Worm (Caenorhabditis elegans): ENCODE results near the gene C09F5.1.

Gene C09F5.1

ce11 chrIII:651587-651986 is 6.9 kb upstream of the C09F5.1 start:
- TF ChIP-seq syd-9 (tag; optimal IDR thresholded peaks at IDR 0.05) (no peak), elt-2 (tag; optimal IDR thresholded peaks at IDR 0.05) (peak; percentile 16), ceh-45 (GFP tag; IDR thresholded peaks at IDR 0.05) (no peak)

- TF ChIP-seq hlh-30 (tag; optimal IDR thresholded peaks at IDR 0.05; ENCODE audit: insufficient read depth) (peak; percentile 4), ceh-31 (tag; optimal IDR thresholded peaks at IDR 0.05) (no peak), hlh-8 (tag; optimal IDR thresholded peaks at IDR 0.05) (no peak), elt-4 (tag; optimal IDR thresholded peaks at IDR 0.05) (no peak), pqm-1 (tag; optimal IDR thresholded peaks at IDR 0.05) (no peak), ref-2 (tag; optimal IDR thresholded peaks at IDR 0.05) (peak; percentile 22)
Measured at ce11 chrIII:654365-654764, 4.1 kb upstream of the C09F5.1 start.

DNA sequence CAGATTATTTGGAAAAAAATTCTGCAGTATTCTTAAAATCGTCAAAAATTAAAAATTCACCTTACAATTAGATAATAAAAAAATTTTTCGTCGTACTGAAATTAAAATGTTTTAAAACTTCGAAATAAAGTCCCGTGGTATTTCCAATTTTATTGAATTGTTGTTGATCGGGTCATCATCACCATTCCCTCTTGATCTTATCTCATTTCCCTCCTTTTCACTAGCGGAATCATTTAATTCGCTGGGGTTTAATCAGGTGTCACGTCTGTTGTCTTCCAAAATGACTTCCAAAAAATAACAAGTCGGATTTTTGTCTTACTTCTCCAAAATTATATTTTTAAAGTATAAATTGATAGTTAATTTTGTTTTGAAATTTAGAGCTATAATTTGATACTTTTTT is 1.8 kb upstream of the C09F5.1 start:
- no peak for TF ChIP-seq ceh-34 (tag; optimal IDR thresholded peaks at IDR 0.05)
- no peak for TF ChIP-seq pha-2 (tag; optimal IDR thresholded peaks at IDR 0.05)
- TF ChIP-seq unc-42 (tag; optimal IDR thresholded peaks at IDR 0.05): no peak
- TF ChIP-seq ceh-14 (tag; optimal IDR thresholded peaks at IDR 0.05): no peak
- TF ChIP-seq npax-4 (tag; optimal IDR thresholded peaks at IDR 0.05): no peak
- no peak for TF ChIP-seq ceh-2 (tag; optimal IDR thresholded peaks at IDR 0.05)
- TF ChIP-seq hlh-13 (GFP tag; optimal IDR thresholded peaks at IDR 0.05): no peak
- no peak for TF ChIP-seq ztf-16 (tag; optimal IDR thresholded peaks at IDR 0.05)
- no peak for TF ChIP-seq unc-55 (GFP tag; optimal IDR thresholded peaks at IDR 0.05)
- TF ChIP-seq elt-4 (tag; optimal IDR thresholded peaks at IDR 0.05): no peak
- TF ChIP-seq che-1 (tag; optimal IDR thresholded peaks at IDR 0.05): no peak

DNA sequence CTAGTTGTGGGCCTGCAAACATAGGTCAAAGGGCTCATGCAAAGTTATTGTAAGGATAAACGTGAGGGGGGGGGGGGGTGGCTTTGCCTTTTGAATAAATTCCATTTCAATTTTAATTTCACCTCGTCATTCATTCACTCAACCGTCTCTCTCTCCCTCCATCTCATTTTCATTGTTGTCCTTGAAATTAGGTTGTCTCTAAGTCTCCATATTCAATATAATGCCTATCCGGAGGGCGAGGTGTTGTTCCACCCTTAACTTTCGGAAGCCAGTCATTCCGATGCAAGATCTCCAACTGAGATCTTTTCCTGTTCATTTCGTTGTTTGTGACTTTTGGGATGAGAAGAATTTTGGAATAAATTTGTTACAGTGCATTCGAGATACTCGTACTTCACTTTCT is 1.3 kb upstream of the C09F5.1 start:
- TF ChIP-seq ceh-9 (tag; optimal IDR thresholded peaks at IDR 0.05) (no peak), elt-4 (tag; optimal IDR thresholded peaks at IDR 0.05) (no peak), unc-42 (tag; optimal IDR thresholded peaks at IDR 0.05) (peak; percentile 6), ceh-18 (tag; optimal IDR thresholded peaks at IDR 0.05) (no peak)

- TF ChIP-seq ceh-2 (tag; optimal IDR thresholded peaks at IDR 0.05) (no peak), Y22D7AL.16 (tag; optimal IDR thresholded peaks at IDR 0.05) (no peak), pha-4 (tag; optimal IDR thresholded peaks at IDR 0.05) (no peak), fkh-10 (GFP tag; optimal IDR thresholded peaks at IDR 0.05) (no peak), C38D4.7 (GFP tag; optimal IDR thresholded peaks at IDR 0.05) (no peak), ceh-31 (tag; optimal IDR thresholded peaks at IDR 0.05) (no peak), elt-2 (tag; optimal IDR thresholded peaks at IDR 0.05) (no peak), rnt-1 (tag; optimal IDR thresholded peaks at IDR 0.05) (no peak), K02D7.2 (tag; optimal IDR thresholded peaks at IDR 0.05) (no peak), pha-2 (tag; optimal IDR thresholded peaks at IDR 0.05) (no peak), sox-2 (GFP tag; IDR thresholded peaks at IDR 0.05) (no peak), dmd-4 (tag; optimal IDR thresholded peaks at IDR 0.05; ENCODE audit: borderline replicate concordance) (no peak), ztf-16 (tag; optimal IDR thresholded peaks at IDR 0.05) (no peak), ceh-45 (GFP tag; IDR thresholded peaks at IDR 0.05) (no peak), pag-3 (tag; optimal IDR thresholded peaks at IDR 0.05; ENCODE audit: borderline replicate concordance) (no peak), K09A11.1 (tag; optimal IDR thresholded peaks at IDR 0.05; ENCODE audit: insufficient read depth) (no peak), unc-3 (GFP tag; conservative IDR thresholded peaks at IDR 0.05) (peak; percentile 92), unc-3 (tag; optimal IDR thresholded peaks at IDR 0.05) (peak; percentile 98), F13H6.1 (tag; optimal IDR thresholded peaks at IDR 0.05) (no peak), nhr-11 (tag; optimal IDR thresholded peaks at IDR 0.05) (no peak), T23F11.4 (GFP tag; optimal IDR thresholded peaks at IDR 0.05) (no peak), pros-1 (tag; optimal IDR thresholded peaks at IDR 0.05) (no peak), ceh-14 (tag; optimal IDR thresholded peaks at IDR 0.05) (peak; percentile 9), tbx-2 (tag; optimal IDR thresholded peaks at IDR 0.05) (no peak), ceh-18 (tag; optimal IDR thresholded peaks at IDR 0.05) (no peak), ama-1 (optimal IDR thresholded peaks at IDR 0.05) (no peak), C08G9.2 (tag; optimal IDR thresholded peaks at IDR 0.05) (no peak), unc-42 (tag; optimal IDR thresholded peaks at IDR 0.05) (peak; percentile 8)
Measured at ce11 chrIII:665173-665757, 6.8 kb downstream of the C09F5.1 start, which contains the start of gene C09F5.3. TSS of gene C09F5.3 (minus strand) at chrIII:665266.
